Fruit fly (Drosophila melanogaster) whole organism, embryonic: ENCODE measurements around the gene CG5687.

ENCODE experiments used
- Bdp1 ChIP-seq: fragments of 200-800 bp; sonication (Bioruptor generic); optimal IDR thresholded peaks from 3 replicates; lab custom pipeline; 2016; ENCODE audit warnings: missing biosample characterization, missing genetic modification characterization
- CG10959 ChIP-seq: fragments of 200-800 bp; sonication (Bioruptor generic); IDR thresholded peaks from 2 replicates; pipeline ENCODE4 v1.3.6; 2022; ENCODE audit warnings: missing biosample characterization, missing genetic modification characterization
- CG11085 ChIP-seq: fragments of 200-800 bp; sonication (Bioruptor generic); IDR thresholded peaks from 2 replicates; pipeline ENCODE4 v1.3.6; 2022; ENCODE audit warnings: missing biosample characterization, missing genetic modification characterization
- CG12071 ChIP-seq: fragments of 200-800 bp; sonication (Bioruptor generic); optimal IDR thresholded peaks from 3 replicates; lab custom pipeline; 2018; ENCODE audit warnings: missing biosample characterization, mild to moderate bottlenecking, missing genetic modification characterization
- CG12299 ChIP-seq: fragments of 200-800 bp; sonication (Bioruptor generic); optimal IDR thresholded peaks from 2 replicates; lab custom pipeline; 2018; ENCODE audit warnings: missing biosample characterization, mild to moderate bottlenecking, missing genetic modification characterization
- CG13123 ChIP-seq: fragments of 200-800 bp; sonication (Bioruptor generic); optimal IDR thresholded peaks from 2 replicates; lab custom pipeline; 2016; ENCODE audit warnings: missing biosample characterization, missing genetic modification characterization
- CG17385 ChIP-seq: fragments of 200-800 bp; sonication (Bioruptor generic); optimal IDR thresholded peaks from 3 replicates; lab custom pipeline; 2018; ENCODE audit warnings: missing biosample characterization, mild to moderate bottlenecking, missing genetic modification characterization
- CG2678 ChIP-seq: fragments of 200-800 bp; sonication (Bioruptor generic); optimal IDR thresholded peaks from 3 replicates; lab custom pipeline; 2019; ENCODE audit warnings: missing biosample characterization, mild to moderate bottlenecking, missing genetic modification characterization, moderate library complexity
- CG2875 ChIP-seq: fragments of 200-800 bp; sonication (Bioruptor generic); optimal IDR thresholded peaks from 2 replicates; lab custom pipeline; 2017; ENCODE audit warnings: missing biosample characterization, mild to moderate bottlenecking, missing genetic modification characterization, missing genetic modification reagents
- CG31388 ChIP-seq: fragments of 200-800 bp; sonication (Bioruptor generic); optimal IDR thresholded peaks from 2 replicates; lab custom pipeline; 2016; ENCODE audit warnings: missing biosample characterization, missing genetic modification characterization
- CG3281 ChIP-seq: fragments of 200-800 bp; sonication (Bioruptor generic); optimal IDR thresholded peaks from 3 replicates; lab custom pipeline; 2017; ENCODE audit warnings: missing biosample characterization, mild to moderate bottlenecking, missing genetic modification characterization
- CG33557 ChIP-seq: fragments of 200-800 bp; sonication (Bioruptor generic); optimal IDR thresholded peaks from 2 replicates; lab custom pipeline; 2019; ENCODE audit warnings: missing biosample characterization, mild to moderate bottlenecking, missing genetic modification characterization, moderate library complexity
- CG3838 ChIP-seq: fragments of 200-800 bp; sonication (Bioruptor generic); optimal IDR thresholded peaks from 3 replicates; lab custom pipeline; 2016; ENCODE audit warnings: missing biosample characterization, missing genetic modification characterization
- CG42726 ChIP-seq: fragments of 200-800 bp; sonication (Bioruptor generic); IDR thresholded peaks from 2 replicates; pipeline ENCODE4 v1.3.6; 2022; ENCODE audit warnings: missing biosample characterization, missing genetic modification characterization; ENCODE audit not compliant: partially characterized antibody
- CG4854 ChIP-seq: fragments of 200-800 bp; sonication (Bioruptor generic); optimal IDR thresholded peaks from 2 replicates; lab custom pipeline; 2016; ENCODE audit warnings: missing biosample characterization, missing genetic modification characterization, inconsistent platforms
- CG6813 ChIP-seq: fragments of 200-800 bp; sonication (Bioruptor generic); optimal IDR thresholded peaks from 2 replicates; lab custom pipeline; 2017; ENCODE audit warnings: missing biosample characterization, missing genetic modification characterization, mild to moderate bottlenecking, moderate library complexity, missing genetic modification reagents
- CG8089 ChIP-seq: fragments of 200-800 bp; sonication (Bioruptor generic); optimal IDR thresholded peaks from 3 replicates; lab custom pipeline; 2016; ENCODE audit warnings: missing biosample characterization, missing genetic modification characterization
- CG8290 ChIP-seq, 3 experiments: fragments of 200-800 bp; sonication (Bioruptor generic); optimal IDR thresholded peaks; 2 replicates each; lab custom pipeline; 2016 to 2019; ENCODE audit warnings: missing biosample characterization in 3 of 3, missing genetic modification characterization in 3 of 3, mild to moderate bottlenecking in 2 of 3, moderate library complexity in 1 of 3
- CG9797 ChIP-seq: fragments of 200-800 bp; sonication (Bioruptor generic); optimal IDR thresholded peaks from 3 replicates; lab custom pipeline; 2018; ENCODE audit warnings: missing biosample characterization, mild to moderate bottlenecking, missing genetic modification characterization
- Dp ChIP-seq: fragments of 200-800 bp; sonication (Bioruptor generic); optimal IDR thresholded peaks from 2 replicates; lab custom pipeline; 2018; ENCODE audit warnings: missing biosample characterization, mild to moderate bottlenecking, missing genetic modification characterization, moderate library complexity
- Elba2 ChIP-seq: fragments of 200-800 bp; sonication (Bioruptor generic); optimal IDR thresholded peaks from 3 replicates; lab custom pipeline; 2016; ENCODE audit warnings: missing biosample characterization, missing genetic modification characterization
- Fer1 ChIP-seq: fragments of 200-800 bp; sonication (Bioruptor generic); optimal IDR thresholded peaks from 2 replicates; lab custom pipeline; 2017; ENCODE audit warnings: missing biosample characterization, mild to moderate bottlenecking, missing genetic modification characterization
- Lhr ChIP-seq: fragments of 200-800 bp; sonication (Bioruptor generic); optimal IDR thresholded peaks from 3 replicates; lab custom pipeline; 2017; ENCODE audit warnings: mild to moderate bottlenecking, missing biosample characterization, missing genetic modification reagents, missing genetic modification characterization
- MBD-R2 ChIP-seq: fragments of 200-800 bp; sonication (Bioruptor generic); IDR thresholded peaks from 2 replicates; pipeline ENCODE4 v1.3.6; 2022; ENCODE audit warnings: missing biosample characterization, missing genetic modification characterization
- Myb ChIP-seq: fragments of 200-800 bp; sonication (Bioruptor generic); optimal IDR thresholded peaks from 2 replicates; lab custom pipeline; 2016; ENCODE audit warnings: missing biosample characterization, missing genetic modification characterization
- Oaz ChIP-seq: fragments of 200-800 bp; sonication (Bioruptor generic); IDR thresholded peaks from 2 replicates; pipeline ENCODE4 v1.3.6; 2022; ENCODE audit warnings: missing biosample characterization, missing genetic modification characterization
- Ssrp ChIP-seq: fragments of 200-800 bp; sonication (Bioruptor generic); optimal IDR thresholded peaks from 2 replicates; lab custom pipeline; 2018; ENCODE audit warnings: missing biosample characterization, mild to moderate bottlenecking, missing genetic modification characterization, moderate library complexity
- ab ChIP-seq: fragments of 200-800 bp; sonication (Bioruptor generic); optimal IDR thresholded peaks from 2 replicates; lab custom pipeline; 2016; ENCODE audit warnings: missing biosample characterization, missing genetic modification characterization
- br ChIP-seq: fragments of >200 bp; optimal IDR thresholded peaks from 2 replicates; lab custom pipeline; 2017
- cad ChIP-seq: fragments of >200 bp; optimal IDR thresholded peaks from 2 replicates; lab custom pipeline; 2017; ENCODE audit warnings: missing biosample characterization, missing genetic modification characterization
- corto ChIP-seq: fragments of 200-800 bp; sonication (Bioruptor generic); optimal IDR thresholded peaks from 2 replicates; lab custom pipeline; 2016; ENCODE audit warnings: missing biosample characterization, mild to moderate bottlenecking, missing genetic modification characterization, moderate library complexity
- disco-r ChIP-seq: fragments of 200-800 bp; sonication (Bioruptor generic); optimal IDR thresholded peaks from 2 replicates; lab custom pipeline; 2016; ENCODE audit warnings: missing biosample characterization, missing genetic modification characterization
- en ChIP-seq: fragments of 200-800 bp; sonication (Bioruptor generic); optimal IDR thresholded peaks from 2 replicates; lab custom pipeline; 2016; ENCODE audit warnings: missing biosample characterization, missing genetic modification characterization
- fd102C ChIP-seq: fragments of 200-800 bp; sonication (Bioruptor generic); optimal IDR thresholded peaks from 2 replicates; lab custom pipeline; 2018; ENCODE audit warnings: missing biosample characterization, mild to moderate bottlenecking, missing genetic modification characterization, moderate library complexity
- fd3F ChIP-seq: fragments of 200-800 bp; sonication (Bioruptor generic); optimal IDR thresholded peaks from 2 replicates; lab custom pipeline; 2018; ENCODE audit warnings: missing biosample characterization, mild to moderate bottlenecking, missing genetic modification characterization, moderate library complexity
- hb ChIP-seq: fragments of 200-800 bp; sonication (Bioruptor generic); IDR thresholded peaks from 3 replicates; pipeline ENCODE4 v1.3.6; 2022; ENCODE audit warnings: missing biosample characterization, missing genetic modification characterization; ENCODE audit not compliant: partially characterized antibody
- ind ChIP-seq: fragments of 200-800 bp; sonication (Bioruptor generic); optimal IDR thresholded peaks from 3 replicates; lab custom pipeline; 2016; ENCODE audit warnings: missing biosample characterization, missing genetic modification characterization
- lab ChIP-seq: fragments of 200-800 bp; sonication (Bioruptor generic); optimal IDR thresholded peaks from 3 replicates; lab custom pipeline; 2017; ENCODE audit warnings: missing biosample characterization, missing genetic modification characterization, mild to moderate bottlenecking, moderate library complexity, missing genetic modification reagents
- nerfin-2 ChIP-seq: fragments of 200-800 bp; sonication (Bioruptor generic); IDR thresholded peaks from 2 replicates; pipeline ENCODE4 v1.3.6; 2022; ENCODE audit warnings: missing biosample characterization, missing genetic modification characterization; ENCODE audit not compliant: partially characterized antibody
- nmo ChIP-seq: fragments of 200-800 bp; sonication (Bioruptor generic); optimal IDR thresholded peaks from 2 replicates; lab custom pipeline; 2018; ENCODE audit warnings: missing biosample characterization, mild to moderate bottlenecking, missing genetic modification characterization, moderate library complexity
- rib ChIP-seq: fragments of 200-800 bp; sonication (Bioruptor generic); IDR thresholded peaks from 2 replicates; pipeline ENCODE4 v1.3.6; 2022; ENCODE audit warnings: missing biosample characterization, missing genetic modification characterization
- run ChIP-seq: fragments of 200-800 bp; sonication (Bioruptor generic); optimal IDR thresholded peaks from 3 replicates; lab custom pipeline; 2018; ENCODE audit warnings: missing biosample characterization, mild to moderate bottlenecking, missing genetic modification characterization
- sim ChIP-seq: fragments of 200-800 bp; sonication (Bioruptor generic); IDR thresholded peaks from 2 replicates; pipeline ENCODE4 v1.3.6; 2022; ENCODE audit warnings: missing biosample characterization, missing genetic modification characterization
- sima ChIP-seq: fragments of 200-800 bp; sonication (Bioruptor generic); optimal IDR thresholded peaks from 2 replicates; lab custom pipeline; 2016; ENCODE audit warnings: missing biosample characterization, missing genetic modification characterization
- ssp ChIP-seq: fragments of 200-800 bp; sonication (Bioruptor generic); IDR thresholded peaks from 2 replicates; pipeline ENCODE4 v1.3.6; 2022; ENCODE audit warnings: missing biosample characterization, missing genetic modification characterization
- tap ChIP-seq: fragments of 200-800 bp; optimal IDR thresholded peaks from 3 replicates; lab custom pipeline; 2019; ENCODE audit warnings: missing biosample characterization, mild to moderate bottlenecking, missing genetic modification characterization, moderate library complexity
- ttk ChIP-seq: fragments of 200-800 bp; sonication (Bioruptor generic); IDR thresholded peaks from 2 replicates; pipeline ENCODE4 v2.1.2; 2022; ENCODE audit warnings: missing biosample characterization, missing genetic modification characterization
- tup ChIP-seq: fragments of 200-800 bp; sonication (Bioruptor generic); optimal IDR thresholded peaks from 2 replicates; lab custom pipeline; 2016; ENCODE audit warnings: missing biosample characterization, mild to moderate bottlenecking, missing genetic modification characterization, moderate library complexity
- unc-4 ChIP-seq: fragments of 200-800 bp; sonication (Bioruptor generic); IDR thresholded peaks from 2 replicates; pipeline ENCODE4 v1.3.6; 2022; ENCODE audit warnings: missing biosample characterization, missing genetic modification characterization; ENCODE audit not compliant: partially characterized antibody
- usp ChIP-seq: fragments of >200 bp; optimal IDR thresholded peaks from 2 replicates; lab custom pipeline; 2017; ENCODE audit warnings: missing biosample characterization, missing genetic modification characterization
- zen2 ChIP-seq: fragments of 200-800 bp; sonication (Bioruptor generic); IDR thresholded peaks from 3 replicates; pipeline ENCODE4 v1.3.6; 2022; ENCODE audit warnings: missing biosample characterization, missing genetic modification characterization; ENCODE audit not compliant: partially characterized antibody

The CG5687 gene

dm6 chr3L:1890941-1891340, 48.0 kb downstream of the CG5687 start (continued):
- TF ChIP-seq Bdp1 (GFP tag; lab: Kevin White, UChicago) (no peak), CG33557 (no peak), CG2678 (tag; lab: Kevin White, UChicago) (no peak), nerfin-2 (GFP tag; lab: Robert Waterston, UW) (no peak), ind (GFP tag; lab: Kevin White, UChicago) (no peak), CG12299 (no peak), zen2 (GFP tag; lab: Robert Waterston, UW) (no peak), tap (tag; lab: Kevin White, UChicago) (no peak), Myb (GFP tag; lab: Kevin White, UChicago) (peak; percentile 91), Fer1 (GFP tag; lab: Kevin White, UChicago) (no peak), hb (GFP tag; lab: Robert Waterston, UW) (no peak), CG13123 (GFP tag; lab: Kevin White, UChicago) (no peak), tup (GFP tag; lab: Kevin White, UChicago) (no peak), Dp (peak; percentile 82), en (GFP tag; lab: Kevin White, UChicago) (no peak), ssp (GFP tag; lab: Robert Waterston, UW) (no peak), nmo (GFP tag; lab: Kevin White, UChicago) (peak; percentile 1), CG12071 (GFP tag; lab: Kevin White, UChicago) (no peak), unc-4 (GFP tag; lab: Robert Waterston, UW) (no peak), fd102C (no peak), fd3F (GFP tag; lab: Kevin White, UChicago) (no peak), CG11085 (no peak), CG42726 (GFP tag; lab: Robert Waterston, UW) (0 out of 2 replicates have a peak, but pooled peaks have one; percentile 30), Oaz (no peak), Ssrp (no peak), disco-r (GFP tag; lab: Kevin White, UChicago) (no peak), sim (no peak), CG3281 (GFP tag; lab: Kevin White, UChicago) (no peak), sima (GFP tag; lab: Kevin White, UChicago) (no peak), CG8290 (GFP tag; optimal IDR thresholded peaks at IDR 0.05; lab: Kevin White, UChicago) (no peak), CG8290 (tag; optimal IDR thresholded peaks at IDR 0.05; lab: Kevin White, UChicago) (no peak), run (tag; lab: Kevin White, UChicago) (no peak), CG6813 (no peak), corto (GFP tag; lab: Kevin White, UChicago) (no peak), CG17385 (no peak), rib (GFP tag; lab: Robert Waterston, UW) (no peak), CG10959 (GFP tag; lab: Robert Waterston, UW) (no peak), Elba2 (GFP tag; lab: Kevin White, UChicago) (no peak), ttk (GFP tag; lab: Robert Waterston, UW) (no peak), br (no peak), ab (GFP tag; lab: Kevin White, UChicago) (no peak), CG3838 (no peak), CG31388 (GFP tag; lab: Kevin White, UChicago) (no peak), Lhr (GFP tag; lab: Kevin White, UChicago) (peak; percentile 34), CG2875 (GFP tag; lab: Kevin White, UChicago) (no peak), MBD-R2 (GFP tag; lab: Robert Waterston, UW) (no peak), CG4854 (GFP tag; lab: Kevin White, UChicago) (no peak), cad (GFP tag; lab: Kevin White, UChicago) (no peak), lab (no peak), usp (GFP tag; lab: Kevin White, UChicago) (no peak), CG8089 (GFP tag; lab: Kevin White, UChicago) (no peak), CG9797 (no peak)
